Worm (Caenorhabditis elegans) whole organism, mixed stage, embryonic: ENCODE data around the gene ech-3.

ENCODE experiments used
- blmp-1 ChIP-seq: fragments of 150-350 bp; optimal IDR thresholded peaks from 2 replicates; lab custom pipeline; 2014; ENCODE audit warnings: missing biosample characterization, missing genetic modification characterization
- ceh-43 ChIP-seq: fragments of 200-800 bp; sonication (Bioruptor generic); optimal IDR thresholded peaks from 2 replicates; lab custom pipeline; 2018; ENCODE audit warnings: mild to moderate bottlenecking, missing genetic modification characterization, moderate library complexity, missing compliant biosample characterization
- lsy-2 ChIP-seq: fragments of 150-350 bp; optimal IDR thresholded peaks from 2 replicates; lab custom pipeline; 2014; ENCODE audit warnings: missing biosample characterization, missing genetic modification characterization
- mep-1 ChIP-seq: fragments of 150-350 bp; optimal IDR thresholded peaks from 2 replicates; lab custom pipeline; 2017; ENCODE audit warnings: missing biosample characterization, missing genetic modification reagents, missing genetic modification characterization, inconsistent platforms
- nhr-12 ChIP-seq: fragments of 150-350 bp; optimal IDR thresholded peaks from 2 replicates; lab custom pipeline; 2014; ENCODE audit warnings: missing biosample characterization, missing genetic modification characterization
- pha-4 ChIP-seq: fragments of 150-350 bp; optimal IDR thresholded peaks from 2 replicates; lab custom pipeline; 2018; ENCODE audit warnings: missing biosample characterization, missing genetic modification reagents, missing genetic modification characterization
- snpc-4 ChIP-seq: fragments of 150-350 bp; optimal IDR thresholded peaks from 2 replicates; lab custom pipeline; 2014; ENCODE audit warnings: missing biosample characterization, missing genetic modification characterization
- unc-39 ChIP-seq: fragments of 150-350 bp; optimal IDR thresholded peaks from 2 replicates; lab custom pipeline; 2014; ENCODE audit warnings: missing biosample characterization, missing genetic modification characterization

DNA sequence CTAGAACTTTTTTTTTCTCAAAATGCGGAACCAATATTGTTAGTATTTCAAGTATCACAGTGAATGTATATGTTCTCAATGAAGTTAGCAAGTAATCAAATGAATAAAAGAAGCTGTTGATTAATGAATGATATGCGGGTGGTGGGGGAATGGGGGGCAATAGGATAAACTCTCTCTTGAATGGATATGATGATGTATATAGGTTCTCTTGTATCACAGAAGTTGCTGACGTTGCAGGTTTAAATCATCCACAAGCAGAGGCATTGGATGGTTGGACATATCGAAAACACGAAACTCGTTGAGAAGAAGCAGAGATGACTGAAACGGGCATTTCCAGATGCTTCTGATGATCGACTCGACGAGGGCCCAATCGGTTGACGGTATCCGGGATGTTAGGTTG lies 17.6 kb downstream of the ech-3 start:
- TF ChIP-seq mep-1 (tag; lab: Kevin White, UChicago): no peak
- TF ChIP-seq ceh-43 (GFP tag; lab: Kevin White, UChicago): no peak
- no peak for TF ChIP-seq unc-39
- TF ChIP-seq nhr-12 (tag; lab: Kevin White, UChicago): no peak
- no peak for TF ChIP-seq pha-4 (tag; lab: Kevin White, UChicago)
- TF ChIP-seq blmp-1 (tag; lab: Kevin White, UChicago): no peak
- TF ChIP-seq snpc-4: no peak
- TF ChIP-seq lsy-2 (tag; lab: Kevin White, UChicago): no peak
